Worm (Caenorhabditis elegans) whole organism, L3 larva: ENCODE results near the gene pqn-74.
A peak's percentile ranks its signal among the peaks of the same experiment; 100 is the strongest.

Experiments
- R02D3.7 ChIP-seq: fragments of 150-350 bp; optimal IDR thresholded peaks from 2 replicates; lab custom pipeline; 2014; ENCODE audit warnings: missing biosample characterization, missing genetic modification characterization
- aly-2 ChIP-seq: fragments of 150-350 bp; optimal IDR thresholded peaks from 2 replicates; lab custom pipeline; 2014; ENCODE audit warnings: missing biosample characterization, missing genetic modification characterization
- ama-1 ChIP-seq: fragments of 150-350 bp; optimal IDR thresholded peaks from 2 replicates; lab custom pipeline; 2018
- ceh-9 ChIP-seq: sonication (generic microtip); optimal IDR thresholded peaks from 2 replicates; lab custom pipeline; 2018; ENCODE audit warnings: missing biosample characterization, missing genetic modification characterization
- daf-12 ChIP-seq: fragments of 150-350 bp; optimal IDR thresholded peaks from 2 replicates; lab custom pipeline; 2014; ENCODE audit warnings: missing biosample characterization, missing genetic modification reagents, missing genetic modification characterization
- elt-2 ChIP-seq: sonication (generic microtip); optimal IDR thresholded peaks from 2 replicates; lab custom pipeline; 2016; ENCODE audit warnings: missing genetic modification reagents, mild to moderate bottlenecking, missing genetic modification characterization, missing compliant biosample characterization
- elt-3 ChIP-seq, 3 experiments: fragments of 150-350 bp in 1 of 3; sonication (generic microtip) in 2 of 3; optimal IDR thresholded peaks; 2 replicates in 2 of 3; 4 replicates in 1 of 3; lab custom pipeline; 2014 to 2017; ENCODE audit warnings: missing biosample characterization in 3 of 3, missing genetic modification characterization in 3 of 3
- eor-1 ChIP-seq, 2 experiments: fragments of 150-350 bp; optimal IDR thresholded peaks; 2 replicates each; lab custom pipeline; 2014 to 2018; ENCODE audit warnings: missing biosample characterization in 2 of 2, missing genetic modification characterization in 2 of 2
- fos-1 ChIP-seq: fragments of 150-350 bp; optimal IDR thresholded peaks from 2 replicates; lab custom pipeline; 2014; ENCODE audit warnings: missing biosample characterization, missing genetic modification characterization
- hmg-11 ChIP-seq: sonication (generic microtip); optimal IDR thresholded peaks from 2 replicates; lab custom pipeline; 2016; ENCODE audit warnings: missing genetic modification characterization, missing compliant biosample characterization
- jun-1 ChIP-seq: fragments of 150-350 bp; optimal IDR thresholded peaks from 2 replicates; lab custom pipeline; 2014; ENCODE audit warnings: missing biosample characterization, missing genetic modification reagents, missing genetic modification characterization
- lin-15B ChIP-seq: fragments of 150-350 bp; optimal IDR thresholded peaks from 2 replicates; lab custom pipeline; 2014; ENCODE audit warnings: missing biosample characterization, missing genetic modification characterization
- lin-39 ChIP-seq: fragments of 150-350 bp; optimal IDR thresholded peaks from 2 replicates; lab custom pipeline; 2018; ENCODE audit warnings: missing biosample characterization, missing genetic modification reagents, missing genetic modification characterization
- mdl-1 ChIP-seq: fragments of 150-350 bp; optimal IDR thresholded peaks from 2 replicates; lab custom pipeline; 2014; ENCODE audit warnings: missing biosample characterization, missing genetic modification characterization
- nfya-1 ChIP-seq: sonication (generic microtip); optimal IDR thresholded peaks from 2 replicates; lab custom pipeline; 2017; ENCODE audit warnings: missing genetic modification characterization, mild to moderate bottlenecking, missing compliant biosample characterization, antibody characterized with exemption, moderate library complexity; ENCODE audit not compliant: insufficient read depth
- nhr-11 ChIP-seq: fragments of 150-350 bp; optimal IDR thresholded peaks from 2 replicates; lab custom pipeline; 2014; ENCODE audit warnings: missing biosample characterization, missing genetic modification characterization
- nhr-23 ChIP-seq: fragments of 150-350 bp; optimal IDR thresholded peaks from 2 replicates; lab custom pipeline; 2014; ENCODE audit warnings: missing biosample characterization, missing genetic modification reagents, missing genetic modification characterization
- nhr-25 ChIP-seq: sonication (generic microtip); optimal IDR thresholded peaks from 2 replicates; lab custom pipeline; 2017; ENCODE audit warnings: missing biosample characterization, missing genetic modification characterization
- nhr-43 ChIP-seq: sonication (generic microtip); optimal IDR thresholded peaks from 2 replicates; lab custom pipeline; 2016; ENCODE audit warnings: mild to moderate bottlenecking, missing genetic modification characterization, missing compliant biosample characterization; ENCODE audit not compliant: poor library complexity, severe bottlenecking
- nhr-76 ChIP-seq: fragments of 150-350 bp; sonication (generic microtip); optimal IDR thresholded peaks from 5 replicates; lab custom pipeline; 2014; ENCODE audit warnings: missing biosample characterization, missing genetic modification characterization
- pha-4 ChIP-seq: fragments of 150-350 bp; optimal IDR thresholded peaks from 2 replicates; lab custom pipeline; 2014; ENCODE audit warnings: missing biosample characterization, missing genetic modification reagents, missing genetic modification characterization
- pqm-1 ChIP-seq: fragments of 150-350 bp; optimal IDR thresholded peaks from 2 replicates; lab custom pipeline; 2017; ENCODE audit warnings: missing biosample characterization, missing genetic modification characterization, inconsistent platforms
- sea-2 ChIP-seq: fragments of 150-350 bp; sonication (generic microtip); optimal IDR thresholded peaks from 4 replicates; lab custom pipeline; 2014; ENCODE audit warnings: missing biosample characterization, missing genetic modification reagents, missing genetic modification characterization
- snpc-4 ChIP-seq: fragments of 150-350 bp; optimal IDR thresholded peaks from 2 replicates; lab custom pipeline; 2014; ENCODE audit warnings: missing biosample characterization, missing genetic modification characterization
- tbx-2 ChIP-seq: sonication (generic microtip); optimal IDR thresholded peaks from 2 replicates; lab custom pipeline; 2016; ENCODE audit warnings: mild to moderate bottlenecking, missing genetic modification characterization, missing compliant biosample characterization
- unc-39 ChIP-seq: sonication (generic microtip); optimal IDR thresholded peaks from 4 replicates; lab custom pipeline; 2017; ENCODE audit warnings: missing biosample characterization, missing genetic modification characterization
- unc-62 ChIP-seq: fragments of 150-350 bp; sonication (generic microtip); optimal IDR thresholded peaks from 4 replicates; lab custom pipeline; 2014; ENCODE audit warnings: missing biosample characterization, missing genetic modification reagents, missing genetic modification characterization
- ztf-11 ChIP-seq: fragments of 150-350 bp; optimal IDR thresholded peaks from 2 replicates; lab custom pipeline; 2014; ENCODE audit warnings: missing biosample characterization, missing genetic modification characterization
- ztf-4 ChIP-seq: fragments of 150-350 bp; optimal IDR thresholded peaks from 2 replicates; lab custom pipeline; 2014; ENCODE audit warnings: missing biosample characterization, missing genetic modification characterization

Gene pqn-74

DNA sequence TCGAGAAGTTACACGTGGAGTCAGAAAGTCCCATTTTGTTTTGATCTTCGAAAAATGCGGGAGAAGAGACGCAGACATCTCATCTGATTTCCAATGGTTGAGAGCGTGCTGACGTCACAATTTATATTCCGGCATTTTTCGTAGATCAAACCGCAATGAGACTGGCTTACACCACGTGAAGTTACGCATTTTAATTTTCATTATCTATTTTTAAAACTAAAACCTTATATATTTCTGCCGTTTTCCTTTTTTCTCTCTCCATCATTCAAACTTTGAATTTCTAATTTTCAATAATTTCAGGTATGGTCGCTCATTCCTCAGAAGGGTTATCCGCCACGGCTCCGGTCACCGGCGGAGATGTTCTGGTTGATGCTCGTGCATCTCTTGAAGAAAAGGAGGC, 15.9 kb downstream of the pqn-74 start, which contains the start of gene fat-1:
TSS of gene fat-1 (plus strand) at position 301 of the 400 bp plus-strand sequence.
- TF ChIP-seq nhr-25 (tag; lab: Kevin White, UChicago) (no peak), tbx-2 (no peak), jun-1 (tag; lab: Kevin White, UChicago) (no peak), daf-12 (tag; lab: Kevin White, UChicago) (no peak), nhr-11 (tag; lab: Kevin White, UChicago) (no peak), pha-4 (no peak), pqm-1 (tag; lab: Kevin White, UChicago) (no peak), aly-2 (tag; lab: Kevin White, UChicago) (no peak), snpc-4 (tag; lab: Kevin White, UChicago) (no peak), hmg-11 (tag; lab: Kevin White, UChicago) (no peak)

DNA sequence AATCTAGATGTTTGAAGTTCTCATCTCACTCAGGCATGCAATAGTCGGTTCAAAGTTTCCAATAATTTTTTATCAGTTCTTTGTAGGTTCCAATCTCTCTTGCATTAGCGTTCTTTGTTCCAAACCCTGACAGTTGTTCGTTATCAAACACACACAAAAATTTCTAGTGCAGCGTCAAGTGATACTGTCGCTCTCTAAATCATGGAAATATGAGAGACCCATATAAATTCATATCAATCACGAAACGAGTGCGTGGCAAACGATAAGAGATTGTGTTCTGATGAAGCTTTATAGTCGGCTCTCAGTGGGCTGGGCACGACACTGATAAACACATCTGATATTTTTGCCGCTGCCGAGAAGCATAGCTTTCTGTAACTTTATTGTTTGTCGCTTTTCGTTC, 17.0 kb downstream of the pqn-74 start:
- TF ChIP-seq sea-2 (GFP tag; lab: Kevin White, UChicago) (no peak), ama-1 (lab: Kevin White, UChicago) (no peak), pqm-1 (tag; lab: Kevin White, UChicago) (peak; percentile 96), ztf-11 (no peak), hmg-11 (tag; lab: Kevin White, UChicago) (peak; percentile 15), fos-1 (tag; lab: Kevin White, UChicago) (no peak), elt-3 (tag; optimal IDR thresholded peaks at IDR 0.05; lab: Kevin White, UChicago) (peak in 1 of 3 experiments; percentile 46), mdl-1 (tag; lab: Kevin White, UChicago) (peak; percentile 3), elt-2 (peak; percentile 99), jun-1 (tag; lab: Kevin White, UChicago) (peak; percentile 82), nhr-43 (tag; lab: Kevin White, UChicago) (peak; percentile 46)

DNA sequence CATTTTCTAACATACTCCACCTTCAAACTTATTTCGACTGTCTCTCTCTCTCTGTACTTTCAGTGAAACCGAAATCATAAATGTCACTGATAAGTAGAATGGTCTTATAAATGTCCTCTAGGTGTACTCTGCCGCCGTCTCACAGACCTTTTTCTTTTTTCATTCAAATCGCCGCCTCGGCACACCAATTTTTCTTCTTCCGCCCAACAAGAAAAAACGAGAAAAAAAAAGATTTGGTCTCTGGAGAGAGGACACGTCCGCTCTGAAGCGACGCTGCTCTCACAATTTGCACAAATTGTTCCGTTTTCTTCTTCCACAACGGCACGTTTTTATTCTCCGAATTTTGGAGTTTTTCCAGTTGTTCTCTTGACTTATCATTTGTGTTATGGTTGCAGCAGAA, 18.1 kb downstream of the pqn-74 start:
- TF ChIP-seq nhr-76 = no peak
- TF ChIP-seq hmg-11 (tag; lab: Kevin White, UChicago) = peak; percentile 52
- TF ChIP-seq nhr-23 (tag; lab: Kevin White, UChicago) = no peak
- TF ChIP-seq nhr-25 (tag; lab: Kevin White, UChicago) = no peak
- TF ChIP-seq lin-15B (tag; lab: Kevin White, UChicago) = no peak
- peak; percentile 36 for TF ChIP-seq nfya-1 (tag; lab: Kevin White, UChicago)
- no peak for TF ChIP-seq unc-62 (GFP tag; lab: Kevin White, UChicago)
- peak; percentile 73 for TF ChIP-seq elt-2
- no peak for TF ChIP-seq ztf-11
- TF ChIP-seq nhr-11 (tag; lab: Kevin White, UChicago) = no peak
- TF ChIP-seq pqm-1 (tag; lab: Kevin White, UChicago) = no peak
- no peak for TF ChIP-seq unc-39 (tag; lab: Kevin White, UChicago)
- no peak for TF ChIP-seq ztf-4 (tag; lab: Kevin White, UChicago)
- TF ChIP-seq daf-12 (tag; lab: Kevin White, UChicago) = no peak
- TF ChIP-seq lin-39 (tag; lab: Kevin White, UChicago) = peak; percentile 44

DNA sequence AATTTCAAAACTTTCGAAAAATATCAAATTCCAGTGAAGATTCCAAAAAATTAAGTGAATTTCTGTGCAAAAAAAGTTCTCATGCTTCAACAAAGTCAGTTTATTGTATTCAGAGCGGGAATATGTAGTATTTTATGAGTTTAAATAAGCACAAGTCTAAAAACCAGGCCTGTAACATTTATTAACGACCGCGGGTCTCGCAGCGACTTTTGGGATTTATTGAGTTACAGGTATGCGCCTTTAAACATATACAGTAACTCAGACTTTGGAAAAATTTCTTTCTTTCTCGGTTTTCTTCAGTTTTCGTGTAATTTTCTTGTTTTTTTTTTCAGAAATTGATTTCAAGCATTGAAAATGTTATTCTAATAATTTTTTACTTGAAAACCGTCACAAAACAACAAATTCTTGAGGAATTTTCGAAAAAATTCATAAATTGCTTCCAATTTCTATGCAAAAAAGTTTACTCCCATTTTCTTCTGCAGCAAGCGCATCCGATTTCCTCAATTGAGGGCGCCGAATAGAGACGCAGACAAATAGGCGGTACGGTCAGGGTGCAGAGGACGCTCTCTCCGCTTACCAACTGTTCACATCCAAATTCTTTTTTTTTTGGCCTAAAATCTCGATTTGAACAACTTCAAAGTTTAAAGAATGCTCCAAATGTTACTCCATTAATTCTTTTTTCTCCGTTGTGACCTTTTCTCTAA, 19.7 kb downstream of the pqn-74 start:
- TF ChIP-seq nfya-1 (tag; lab: Kevin White, UChicago) (peak; percentile 54), nhr-23 (tag; lab: Kevin White, UChicago) (peak; percentile 2), eor-1 (tag; optimal IDR thresholded peaks at IDR 0.05; lab: Kevin White, UChicago) (no peak)

ce11 chrIV:13309636-13310035, 21.6 kb downstream of the pqn-74 start:
- TF ChIP-seq nfya-1 (tag; lab: Kevin White, UChicago) (peak; percentile 70), R02D3.7 (tag; lab: Kevin White, UChicago) (no peak)

ce11 chrIV:13304786-13305185, 26.4 kb downstream of the pqn-74 start:
- TF ChIP-seq ceh-9 (no peak), nfya-1 (tag; lab: Kevin White, UChicago) (peak; percentile 76), lin-15B (tag; lab: Kevin White, UChicago) (no peak)
